Worm (Caenorhabditis elegans): ENCODE measurements around the gene rig-3.
A peak's percentile ranks its signal among the peaks of the same experiment; 100 is the strongest.

Gene rig-3

DNA sequence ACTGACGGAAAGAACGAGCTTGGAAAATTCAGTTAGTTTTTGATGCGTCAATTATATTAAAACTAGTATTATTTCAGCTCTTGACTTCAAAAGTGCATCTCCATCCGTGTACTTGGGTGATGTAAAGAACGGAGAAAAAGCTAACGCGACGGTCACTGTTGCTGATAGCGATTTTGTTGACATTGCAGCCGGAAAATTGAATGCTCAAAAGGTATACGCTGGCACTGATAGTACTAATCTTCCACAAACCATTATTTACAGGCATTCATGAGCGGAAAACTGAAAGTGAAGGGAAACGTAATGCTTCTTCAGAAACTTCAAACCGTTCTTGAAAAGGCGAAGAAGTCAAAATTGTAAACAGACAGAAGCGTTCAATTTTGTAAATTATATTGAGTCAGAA lies 33.8 kb upstream of the rig-3 start:
- TF ChIP-seq elt-3 (tag; optimal IDR thresholded peaks at IDR 0.05) (no peak), unc-39 (tag; optimal IDR thresholded peaks at IDR 0.05) (no peak), elt-1 (tag; optimal IDR thresholded peaks at IDR 0.05; ENCODE audit: borderline replicate concordance, insufficient read depth) (no peak), ceh-83 (GFP tag; optimal IDR thresholded peaks at IDR 0.05) (no peak), ceh-39 (tag; optimal IDR thresholded peaks at IDR 0.05) (no peak), nhr-2 (tag; optimal IDR thresholded peaks at IDR 0.05) (no peak)

- no peak for TF ChIP-seq flh-1 (GFP tag; optimal IDR thresholded peaks at IDR 0.05)
- TF ChIP-seq unc-120 (tag; optimal IDR thresholded peaks at IDR 0.05; ENCODE audit: poor library complexity, severe bottlenecking): peak; percentile 21
- TF ChIP-seq hlh-1 (tag; optimal IDR thresholded peaks at IDR 0.05): peak; percentile 74
Measured at ce11 chrX:6822552-6822951, 30.9 kb upstream of the rig-3 start.

- peak; percentile 82 for TF ChIP-seq hlh-1 (tag; optimal IDR thresholded peaks at IDR 0.05)
- no peak for TF ChIP-seq pha-4 (tag; optimal IDR thresholded peaks at IDR 0.05)
Measured at ce11 chrX:6823218-6823979, 30.0 kb upstream of the rig-3 start, which contains the start of gene gei-15. Gene gei-15 (minus strand): TSS chrX:6823268.

- TF ChIP-seq unc-39 (tag; optimal IDR thresholded peaks at IDR 0.05) (no peak), hlh-1 (tag; optimal IDR thresholded peaks at IDR 0.05) (peak; percentile 42)
Measured at ce11 chrX:6825840-6826239, 27.6 kb upstream of the rig-3 start, which contains the start of gene F41B4.1. Gene F41B4.1 (minus strand): TSS chrX:6825862.

DNA sequence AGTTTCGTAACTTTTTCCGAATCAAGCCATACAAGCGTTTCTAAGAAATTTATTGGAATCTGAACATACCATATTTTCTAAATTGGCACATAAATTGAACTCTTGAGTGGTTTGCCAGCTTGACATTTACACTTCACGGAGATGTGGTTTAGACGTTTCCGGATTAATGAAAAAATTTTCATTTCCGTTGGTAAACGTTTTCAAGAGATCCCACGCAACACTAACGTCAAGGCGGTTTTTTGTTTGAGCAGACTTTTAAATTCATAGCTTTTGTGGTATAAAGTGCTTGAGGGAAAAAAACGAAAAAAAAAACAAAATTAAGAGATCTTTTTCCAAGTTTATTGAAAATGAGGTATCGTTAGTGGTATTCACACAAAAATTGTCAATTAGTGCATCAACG lies 18.3 kb upstream of the rig-3 start, which contains the start of gene F41B4.2:
F41B4.2 (minus strand) TSS at position 101 of the 400 bp plus-strand sequence.
- TF ChIP-seq ztf-11 (tag; optimal IDR thresholded peaks at IDR 0.05) (no peak), nhr-2 (tag; optimal IDR thresholded peaks at IDR 0.05) (no peak), ham-2 (GFP tag; optimal IDR thresholded peaks at IDR 0.05) (no peak)

- no peak for TF ChIP-seq unc-39 (tag; optimal IDR thresholded peaks at IDR 0.05)
- TF ChIP-seq cnd-1 (tag; optimal IDR thresholded peaks at IDR 0.05): no peak
- no peak for TF ChIP-seq nhr-2 (tag; optimal IDR thresholded peaks at IDR 0.05)
- TF ChIP-seq snpc-4 (tag; optimal IDR thresholded peaks at IDR 0.05): no peak
- no peak for TF ChIP-seq elt-1 (tag; optimal IDR thresholded peaks at IDR 0.05; ENCODE audit: borderline replicate concordance, insufficient read depth)
- TF ChIP-seq nhr-12 (tag; optimal IDR thresholded peaks at IDR 0.05): no peak
Measured at ce11 chrX:6836065-6836527, 17.3 kb upstream of the rig-3 start, which contains the start of gene F41B4.3. Gene F41B4.3 (minus strand): TSS chrX:6836115.

ce11 chrX:6840670-6841308 lies 12.6 kb upstream of the rig-3 start, which contains the start of the genes glr-6 and asg-2:
Gene glr-6 (minus strand): TSS chrX:6840720.
Gene asg-2 (plus strand): TSS chrX:6841258.
- no peak for TF ChIP-seq ham-2 (GFP tag; optimal IDR thresholded peaks at IDR 0.05)
- TF ChIP-seq nhr-76 (tag; optimal IDR thresholded peaks at IDR 0.05): no peak
- TF ChIP-seq cnd-1 (tag; optimal IDR thresholded peaks at IDR 0.05): no peak
- no peak for TF ChIP-seq flh-1 (GFP tag; optimal IDR thresholded peaks at IDR 0.05)
- no peak for TF ChIP-seq tbx-8 (GFP tag; optimal IDR thresholded peaks at IDR 0.05)
- TF ChIP-seq hlh-1 (tag; optimal IDR thresholded peaks at IDR 0.05): peak; percentile 24
- TF ChIP-seq ceh-83 (GFP tag; optimal IDR thresholded peaks at IDR 0.05): no peak
- peak; percentile 70 for TF ChIP-seq nhr-237 (tag; optimal IDR thresholded peaks at IDR 0.05)
- TF ChIP-seq pha-4 (tag; optimal IDR thresholded peaks at IDR 0.05): peak; percentile 32
- TF ChIP-seq ces-1 (GFP tag; optimal IDR thresholded peaks at IDR 0.05): peak; percentile 59
- peak; percentile 25 for TF ChIP-seq nhr-2 (tag; optimal IDR thresholded peaks at IDR 0.05)
- peak; percentile 10 for TF ChIP-seq sptf-1 (tag; optimal IDR thresholded peaks at IDR 0.05)
- TF ChIP-seq mep-1 (tag; optimal IDR thresholded peaks at IDR 0.05): peak; percentile 96
- no peak for TF ChIP-seq unc-39 (tag; optimal IDR thresholded peaks at IDR 0.05)
- TF ChIP-seq ceh-39 (tag; optimal IDR thresholded peaks at IDR 0.05): peak; percentile 62
- TF ChIP-seq mab-5 (tag; optimal IDR thresholded peaks at IDR 0.05): no peak
- TF ChIP-seq ztf-11 (tag; optimal IDR thresholded peaks at IDR 0.05): peak; percentile 42
- peak; percentile 18 for TF ChIP-seq lin-13 (tag; optimal IDR thresholded peaks at IDR 0.05)
- peak; percentile 60 for TF ChIP-seq lsy-2 (tag; optimal IDR thresholded peaks at IDR 0.05)
- TF ChIP-seq ceh-43 (GFP tag; optimal IDR thresholded peaks at IDR 0.05): no peak
- peak; percentile 21 for TF ChIP-seq unc-62 (GFP tag; optimal IDR thresholded peaks at IDR 0.05)
- no peak for TF ChIP-seq mls-2 (tag; optimal IDR thresholded peaks at IDR 0.05)
